Fruit fly (Drosophila melanogaster) whole organism, larva: ENCODE results near the gene Bfc.
"Not testable (repeated sequence)": the region's sequence is repeated elsewhere in the genome, so short reads cannot be mapped to it uniquely, and the experiment has no call there.

Experiments
- noc ChIP-seq: fragments of 200-800 bp; sonication (Bioruptor generic); optimal IDR thresholded peaks from 3 replicates; lab custom pipeline; 2019; ENCODE audit warnings: missing biosample characterization, mild to moderate bottlenecking, missing genetic modification characterization, moderate library complexity

The Bfc gene

DNA sequence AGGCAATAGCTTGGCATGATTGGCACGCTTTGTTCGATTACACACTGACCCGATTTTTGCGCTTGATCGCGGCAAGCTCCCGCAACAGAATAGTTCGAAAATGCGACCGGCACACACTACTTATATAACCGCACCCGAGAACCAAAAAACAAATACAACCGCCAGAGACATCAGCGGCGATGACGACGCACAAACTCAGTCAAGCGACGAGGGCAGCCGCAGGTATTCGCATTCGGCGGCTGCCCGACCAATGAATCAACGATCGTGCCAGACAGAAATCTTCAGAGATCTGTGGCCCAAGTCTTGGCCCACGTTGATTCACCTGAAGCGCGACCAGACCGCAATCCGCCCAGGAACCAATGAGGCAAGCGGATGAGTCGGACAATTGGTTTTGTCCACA is 12.3 kb upstream of the Bfc start, which contains the start of gene CG9192:
Gene CG9192 (minus strand): TSS at position 101 of the 400 bp plus-strand sequence.
- TF ChIP-seq noc, result no peak

DNA sequence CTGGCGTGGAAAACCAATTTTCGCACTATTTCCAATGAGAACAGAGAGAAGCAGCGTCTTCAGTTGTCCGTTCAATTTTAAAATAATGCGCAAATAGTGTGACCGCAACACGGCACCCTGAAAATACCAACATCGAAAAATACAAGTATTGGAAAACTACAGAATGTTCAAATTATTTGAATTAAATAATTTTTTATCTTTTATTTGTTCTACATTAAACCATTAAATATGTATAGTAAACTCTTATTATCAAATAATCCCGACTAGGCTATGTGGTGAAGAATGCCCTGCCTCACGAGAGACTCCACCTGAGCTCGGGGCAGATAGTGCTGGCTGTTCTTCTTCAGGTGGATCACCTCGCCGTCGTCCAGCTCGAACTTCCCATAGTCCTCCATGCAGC is 4.7 kb upstream of the Bfc start, which contains the start of gene Klp61F:
Gene Klp61F (minus strand): TSS at position 101 of the 400 bp plus-strand sequence.
- TF ChIP-seq noc, result not testable (repeated sequence)

DNA sequence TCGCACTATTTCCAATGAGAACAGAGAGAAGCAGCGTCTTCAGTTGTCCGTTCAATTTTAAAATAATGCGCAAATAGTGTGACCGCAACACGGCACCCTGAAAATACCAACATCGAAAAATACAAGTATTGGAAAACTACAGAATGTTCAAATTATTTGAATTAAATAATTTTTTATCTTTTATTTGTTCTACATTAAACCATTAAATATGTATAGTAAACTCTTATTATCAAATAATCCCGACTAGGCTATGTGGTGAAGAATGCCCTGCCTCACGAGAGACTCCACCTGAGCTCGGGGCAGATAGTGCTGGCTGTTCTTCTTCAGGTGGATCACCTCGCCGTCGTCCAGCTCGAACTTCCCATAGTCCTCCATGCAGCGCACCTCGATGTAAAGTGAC is 3.7 kb upstream of the Bfc start, which contains the start of gene CG32318:
Gene CG32318 (minus strand): TSS at position 101 of the 400 bp plus-strand sequence.
- not testable (repeated sequence) for TF ChIP-seq noc

DNA sequence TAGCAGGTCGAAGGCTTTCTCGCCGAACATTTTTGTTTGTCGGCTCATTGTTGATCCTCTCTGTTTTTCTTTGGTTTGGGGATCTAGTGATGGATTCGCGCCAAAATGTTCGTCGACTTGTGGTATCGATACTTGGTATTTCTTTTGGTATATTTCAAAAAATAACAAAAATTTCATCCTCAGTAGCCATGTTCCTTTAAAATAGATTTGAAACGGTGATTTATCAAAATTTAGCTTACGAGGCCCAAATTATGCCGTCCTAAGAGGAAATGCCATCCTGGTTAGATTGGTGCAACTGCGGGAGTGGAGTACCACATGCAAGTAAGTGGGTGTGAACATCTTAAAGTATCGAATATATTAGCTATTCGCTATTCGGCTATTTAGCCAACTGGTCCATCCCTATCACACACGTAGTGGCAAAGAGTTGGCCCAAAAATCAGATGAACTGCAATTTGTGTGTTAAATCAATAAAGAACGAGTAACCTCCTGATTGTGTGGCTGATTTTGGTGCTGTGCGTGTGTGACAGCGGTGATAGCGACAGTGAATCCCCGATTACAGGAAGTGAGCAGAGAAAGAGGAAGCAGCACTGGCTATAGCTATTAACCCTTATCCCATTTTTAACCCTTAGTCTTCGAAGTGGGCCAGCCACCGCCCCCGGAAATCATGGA is 2.7 kb upstream of the Bfc start, which contains the start of the genes Psf1 and Sac1:
Gene Psf1 (minus strand): TSS at position 51 of the 669 bp plus-strand sequence.
Gene Sac1 (plus strand): TSS at position 191 of the 669 bp plus-strand sequence.
- no peak for TF ChIP-seq noc

DNA sequence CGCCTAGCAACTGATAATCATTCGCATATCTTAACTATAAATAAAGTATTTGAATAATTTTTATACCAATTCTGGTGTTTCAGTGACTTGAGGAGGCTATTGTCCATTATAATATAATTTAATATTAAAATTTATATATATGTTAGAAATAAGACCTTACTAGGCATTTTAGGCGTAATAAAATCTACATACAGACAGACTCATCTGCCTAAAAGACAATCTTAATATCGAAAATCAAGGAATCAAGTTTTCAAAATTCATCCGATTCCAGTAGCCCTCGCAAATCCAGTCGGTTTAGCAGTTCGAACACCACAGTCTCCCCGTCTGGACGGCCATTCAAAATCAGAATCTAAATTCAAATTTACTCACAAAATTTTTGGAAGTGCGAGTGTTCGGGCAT is 1.2 kb downstream of the Bfc start, which contains the start of the genes CG9130 and CG9133:
Gene CG9130 (plus strand): TSS at position 301 of the 400 bp plus-strand sequence.
Gene CG9133 (plus strand): TSS at position 301 of the 400 bp plus-strand sequence.
- no peak for TF ChIP-seq noc

DNA sequence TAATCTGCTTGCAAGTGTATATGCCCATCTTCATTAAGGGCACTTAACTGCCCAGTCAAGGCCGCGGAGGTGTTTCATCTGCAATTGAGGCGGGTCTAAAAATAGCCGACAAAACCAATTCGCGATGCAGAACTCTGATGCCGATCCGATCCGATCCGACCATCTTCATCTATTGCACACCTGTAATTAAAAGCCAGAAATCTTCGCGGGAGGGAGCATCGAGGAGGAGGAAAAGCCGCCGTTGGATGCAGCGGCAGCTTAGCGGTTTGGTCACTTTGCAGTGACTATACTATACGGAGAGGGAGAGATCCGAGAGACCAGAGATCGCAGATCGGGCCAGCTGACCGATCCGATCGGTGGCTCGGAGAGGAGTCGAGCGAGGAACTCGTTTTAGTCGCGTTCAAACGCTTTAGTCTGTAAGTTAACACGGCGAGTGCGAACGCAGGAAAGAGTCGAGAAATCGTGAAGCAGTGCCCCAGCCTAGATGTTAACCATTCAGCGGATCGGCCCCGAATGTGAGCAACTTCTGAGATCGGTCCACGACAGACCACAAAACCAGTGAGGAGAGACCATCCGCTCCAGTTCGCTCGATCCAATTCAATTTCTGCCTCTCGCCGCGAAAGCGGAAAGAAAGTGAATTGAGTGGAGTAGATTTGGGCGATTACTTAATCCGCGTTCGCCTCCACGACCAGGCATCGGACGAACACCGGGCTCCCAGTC is 5.7 kb downstream of the Bfc start, which contains the start of gene tfc:
Gene tfc (plus strand): TSS at position 389 of the 720 bp plus-strand sequence.
- TF ChIP-seq noc, result no peak

DNA sequence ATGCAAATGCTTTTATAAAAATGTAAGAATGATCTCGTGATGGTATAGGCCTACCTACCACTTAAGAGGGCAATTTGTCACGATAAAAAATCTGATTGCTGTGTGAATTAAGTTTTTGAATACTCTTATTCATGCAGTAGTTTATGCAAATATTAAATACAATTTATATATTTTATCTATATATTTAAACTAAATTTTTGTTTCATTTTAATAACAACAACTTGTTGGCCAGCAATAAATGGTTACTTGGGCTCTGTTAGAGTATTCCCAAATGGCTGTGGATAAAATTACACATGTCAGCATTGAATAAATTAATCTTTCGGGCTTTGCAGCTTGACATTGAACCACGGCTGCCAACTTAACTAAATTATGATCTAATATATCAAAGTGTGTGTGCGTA is 8.1 kb downstream of the Bfc start:
- no peak for TF ChIP-seq noc

DNA sequence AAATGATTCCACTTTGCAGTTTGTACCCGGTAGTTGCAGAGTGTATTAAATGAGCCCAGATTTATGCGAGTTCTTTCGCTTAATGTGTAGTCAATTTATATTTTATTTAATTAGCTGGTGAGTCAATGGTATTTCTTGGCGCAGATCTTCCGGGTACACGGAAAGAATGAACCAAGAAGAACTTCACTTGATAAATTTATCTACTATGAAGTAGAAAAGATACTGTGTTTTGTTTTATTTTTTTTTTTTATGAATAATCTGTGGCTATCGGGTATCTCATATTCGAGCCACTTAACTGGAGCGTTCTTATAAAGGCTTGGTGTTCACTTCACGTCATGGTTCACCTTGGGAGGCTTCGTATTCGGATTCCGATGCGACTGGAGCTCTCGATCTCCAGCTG is 14.5 kb downstream of the Bfc start:
- no peak for TF ChIP-seq noc

DNA sequence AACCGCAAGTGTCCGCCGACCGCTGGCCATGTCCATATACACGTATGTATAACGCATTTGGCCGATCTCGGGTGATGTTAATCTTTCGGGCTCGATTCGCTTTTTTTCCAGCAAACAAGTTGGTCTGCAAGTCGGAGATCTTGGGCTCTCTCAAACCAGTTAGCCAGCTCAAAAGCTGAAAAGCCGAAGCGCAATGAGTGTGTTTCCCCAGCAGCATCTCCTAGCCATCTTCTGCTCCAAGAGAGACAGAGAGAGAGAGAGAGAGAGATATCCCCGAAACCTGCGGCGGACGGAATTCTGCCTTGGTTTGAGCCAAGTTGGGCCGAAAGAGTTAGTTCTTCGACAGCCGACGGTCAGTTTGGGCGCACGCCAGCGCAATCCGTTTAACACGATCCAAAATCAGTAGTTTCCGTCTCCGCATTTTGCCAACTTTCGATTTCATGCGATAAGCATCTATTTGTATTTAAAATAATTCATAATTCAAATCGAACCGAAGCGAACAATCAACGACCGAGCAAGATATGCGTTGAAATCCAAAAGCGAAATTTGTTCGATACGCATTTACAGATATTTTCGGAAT is 15.0 kb downstream of the Bfc start:
- no peak for TF ChIP-seq noc

DNA sequence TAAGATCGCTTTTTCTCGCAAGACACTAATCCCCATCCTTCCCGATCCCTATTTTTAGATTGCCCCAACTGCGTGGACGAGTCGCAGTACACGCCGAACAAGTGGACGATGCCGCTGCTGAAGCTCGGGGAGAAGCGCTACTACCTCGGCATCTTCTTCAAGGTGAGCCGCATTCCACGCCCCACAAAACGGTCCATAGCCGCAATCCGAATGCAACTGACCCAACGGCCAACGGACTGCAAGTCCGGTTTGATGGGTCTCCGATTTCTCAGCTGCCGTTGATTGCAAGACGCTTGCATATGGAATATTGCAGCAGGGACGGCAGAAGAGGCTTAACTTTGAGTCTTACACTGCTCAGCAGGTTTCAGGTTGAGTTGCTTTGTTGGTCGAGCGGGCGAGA is 18.5 kb downstream of the Bfc start:
- TF ChIP-seq noc, result no peak

DNA sequence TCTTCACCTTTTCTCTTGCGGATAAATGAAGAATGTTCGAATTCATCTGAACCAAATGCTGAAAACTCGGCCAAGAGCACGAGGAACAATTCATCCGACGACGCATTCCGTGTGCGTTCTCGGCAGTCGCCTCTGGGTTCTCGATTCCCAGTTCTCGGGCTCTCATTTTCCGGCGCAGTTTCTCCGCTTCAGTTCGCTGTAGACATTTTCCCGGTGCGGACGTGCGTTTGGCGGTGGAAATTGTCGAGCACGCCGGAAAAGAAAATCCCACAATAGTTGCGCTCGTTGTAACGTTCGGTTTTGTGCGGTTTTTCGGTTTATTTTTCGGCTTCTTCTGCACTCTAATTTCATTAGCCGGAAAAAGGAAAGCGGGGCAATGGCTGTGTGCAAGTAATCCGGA is 25.3 kb downstream of the Bfc start, which contains the start of gene CG32333:
Gene CG32333 (plus strand): TSS at position 190 of the 400 bp plus-strand sequence.
- no peak for TF ChIP-seq noc

DNA sequence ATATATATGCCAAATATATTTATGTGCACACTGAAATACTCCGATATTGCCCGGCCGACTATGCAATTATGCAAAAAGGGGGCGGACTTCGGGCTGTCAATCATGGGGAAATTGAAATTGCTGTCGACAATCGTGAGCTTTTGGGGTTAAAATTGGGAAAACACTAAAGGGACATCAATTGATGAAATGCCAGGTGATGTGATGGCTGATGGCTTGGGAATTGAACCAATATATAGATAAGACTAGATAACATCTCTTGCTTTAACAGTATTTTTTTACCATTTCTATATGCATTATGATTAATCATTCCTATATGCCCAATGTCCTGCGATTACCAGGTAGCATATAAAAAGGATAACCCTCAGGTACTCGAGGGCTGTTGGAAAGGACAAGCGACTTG is 27.4 kb downstream of the Bfc start:
- TF ChIP-seq noc, result no peak

DNA sequence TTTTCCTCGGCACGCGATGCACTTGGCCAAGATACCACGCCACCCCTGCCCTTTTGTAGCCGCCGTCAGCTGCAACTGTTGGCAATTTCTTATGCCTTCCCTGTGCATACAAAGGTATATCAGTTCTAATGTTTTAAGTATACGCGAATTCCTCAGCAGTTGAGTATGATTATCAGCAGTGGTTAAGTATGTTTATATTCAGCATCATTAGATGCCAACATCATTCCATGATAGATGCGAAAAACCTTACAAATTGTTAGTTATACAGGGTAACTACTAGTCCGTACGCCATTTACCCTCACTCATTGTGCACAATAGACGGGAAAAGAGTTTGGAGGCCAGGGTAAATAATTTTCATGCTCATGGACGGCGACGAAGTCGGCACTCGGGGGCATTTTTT is 29.2 kb downstream of the Bfc start:
- TF ChIP-seq noc, result no peak

DNA sequence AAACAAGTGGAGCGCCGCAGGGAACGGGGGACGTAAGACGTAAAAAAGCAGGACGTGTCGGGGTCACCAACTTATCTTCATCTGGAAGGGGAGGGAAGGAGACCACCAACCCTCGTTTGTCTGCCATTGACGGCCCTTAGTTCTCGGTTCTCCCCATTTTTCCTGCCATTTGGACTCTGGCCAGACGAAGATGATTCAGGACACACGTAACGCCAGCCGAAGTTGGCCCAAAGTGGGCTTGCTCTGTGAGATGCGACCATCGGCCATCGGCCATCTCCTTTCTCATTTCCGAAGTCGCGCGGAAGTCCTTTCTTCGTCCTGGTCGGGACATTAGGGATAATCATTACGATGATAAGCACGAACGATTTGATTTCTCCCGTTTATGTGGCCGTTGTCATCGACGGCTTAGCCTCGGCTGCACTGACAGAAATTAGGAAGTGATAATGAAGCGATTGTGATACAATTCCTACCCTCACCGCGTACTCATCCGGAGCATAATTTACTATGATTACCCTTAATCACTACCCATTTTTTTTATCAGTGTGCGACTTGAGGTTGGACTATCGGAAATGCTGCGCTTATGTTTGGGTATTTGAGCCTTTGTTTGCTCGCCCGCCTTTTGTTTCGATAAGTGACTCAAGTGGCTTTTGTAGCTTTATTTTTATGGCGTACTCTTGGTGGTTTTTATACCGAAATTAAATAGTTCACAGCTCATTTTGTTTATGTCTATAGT is 30.6 kb downstream of the Bfc start:
- no peak for TF ChIP-seq noc

DNA sequence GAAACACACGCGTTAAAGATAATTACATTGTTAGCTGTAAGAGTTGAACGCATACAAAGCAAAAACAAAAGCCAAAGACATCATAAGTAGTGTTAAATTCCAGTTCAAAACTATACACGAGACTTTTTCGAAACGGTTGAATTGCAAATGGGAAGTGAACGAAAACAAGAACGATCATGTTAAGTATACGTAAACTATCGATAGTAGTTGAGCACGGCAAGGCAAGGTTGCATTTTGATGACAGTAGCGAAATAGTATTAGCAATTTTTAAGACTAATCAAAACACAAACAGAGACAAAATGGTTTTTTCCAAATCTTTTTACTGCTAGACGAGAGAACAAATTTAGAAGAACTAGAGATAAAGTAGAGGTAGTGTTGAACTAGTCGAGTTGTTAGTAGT is 44.3 kb downstream of the Bfc start:
- TF ChIP-seq noc, result no peak

DNA sequence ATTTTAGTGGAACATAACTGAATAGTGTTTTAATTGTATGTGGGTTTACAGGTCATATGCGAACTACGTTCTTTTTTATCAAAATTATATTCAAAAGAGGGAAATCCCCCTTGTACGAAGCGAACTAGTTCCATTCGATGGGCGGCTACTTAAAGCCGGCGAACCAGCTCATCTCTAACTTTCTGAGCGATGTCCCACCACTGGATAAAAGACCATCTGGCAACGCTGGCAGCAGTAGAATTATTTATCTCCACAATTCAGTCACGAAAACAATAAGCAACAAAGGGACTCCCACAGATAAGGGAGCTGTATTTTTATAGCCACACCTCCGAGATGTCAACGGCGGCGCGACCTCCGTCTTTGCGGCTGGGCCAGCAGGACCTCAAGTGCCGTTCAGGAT is 45.2 kb downstream of the Bfc start, which contains the start of gene Rabex-5:
Gene Rabex-5 (plus strand): TSS at position 221 of the 400 bp plus-strand sequence.
- no peak for TF ChIP-seq noc
